Fruit fly (Drosophila melanogaster) whole organism, prepupa: ENCODE data around the gene CG13288.

Experiments
- Blimp-1 ChIP-seq: fragments of 200-800 bp; sonication (Bioruptor generic); optimal IDR thresholded peaks from 3 replicates; lab custom pipeline; 2017; ENCODE audit warnings: missing biosample characterization, missing genetic modification characterization, mild to moderate bottlenecking, moderate library complexity, missing genetic modification reagents
- CG7368 ChIP-seq: fragments of 200-800 bp; sonication (Bioruptor generic); optimal IDR thresholded peaks from 3 replicates; lab custom pipeline; 2016; ENCODE audit warnings: missing biosample characterization, missing genetic modification characterization
- Hr4 ChIP-seq: fragments of 200-800 bp; sonication (Bioruptor generic); optimal IDR thresholded peaks from 3 replicates; lab custom pipeline; 2016; ENCODE audit warnings: missing biosample characterization, missing genetic modification characterization
- OdsH ChIP-seq: fragments of 200-800 bp; sonication (Bioruptor generic); optimal IDR thresholded peaks from 3 replicates; lab custom pipeline; 2016; ENCODE audit warnings: missing biosample characterization, missing genetic modification characterization
- acj6 ChIP-seq: fragments of 200-800 bp; sonication (Bioruptor generic); optimal IDR thresholded peaks from 3 replicates; lab custom pipeline; 2016; ENCODE audit warnings: missing biosample characterization, missing genetic modification characterization

DNA sequence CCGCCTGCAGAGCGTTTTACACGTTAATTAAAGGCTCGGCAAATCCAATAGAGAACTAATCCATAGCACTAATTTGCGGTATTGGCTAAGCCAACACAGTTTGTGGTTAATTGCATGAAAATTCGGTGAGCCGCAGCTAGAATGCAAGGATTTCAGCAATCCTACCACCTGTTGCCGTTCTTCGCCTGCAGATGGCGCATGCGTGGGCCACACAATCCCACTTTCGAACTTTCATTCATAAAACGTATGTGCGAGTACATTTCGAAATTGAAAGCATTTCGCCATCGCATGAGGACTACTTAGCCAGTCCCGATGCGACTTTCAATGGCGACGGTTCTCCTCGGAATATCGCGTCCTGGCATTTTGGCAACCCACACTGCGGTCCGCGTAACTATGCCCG, at the start of gene CG13288:
- TF ChIP-seq CG7368 (GFP tag; lab: Kevin White, UChicago), result no peak
- no peak for TF ChIP-seq OdsH
- TF ChIP-seq Blimp-1 (GFP tag; lab: Kevin White, UChicago), result no peak
- no peak for TF ChIP-seq Hr4 (GFP tag; lab: Kevin White, UChicago)
- TF ChIP-seq acj6 (GFP tag; lab: Kevin White, UChicago), result no peak
